Worm (Caenorhabditis elegans) whole organism, L4 larva: ENCODE data around the gene btbd-10.

ENCODE experiments used
- D1046.2 ChIP-seq: fragments of 200-800 bp; sonication (Bioruptor generic); IDR thresholded peaks from 2 replicates; pipeline ENCODE4 v1.3.6; 2022; ENCODE audit warnings: missing genetic modification characterization, missing compliant biosample characterization
- F49E8.2 ChIP-seq: sonication (generic microtip); optimal IDR thresholded peaks from 2 replicates; lab custom pipeline; 2016; ENCODE audit warnings: missing compliant biosample characterization, mild to moderate bottlenecking, missing genetic modification characterization, borderline replicate concordance
- daf-12 ChIP-seq: fragments of 150-350 bp; optimal IDR thresholded peaks from 2 replicates; lab custom pipeline; 2014; ENCODE audit warnings: missing biosample characterization, missing genetic modification reagents, missing genetic modification characterization
- dmd-6 ChIP-seq: fragments of 200-800 bp; sonication (Bioruptor generic); IDR thresholded peaks from 2 replicates; pipeline ENCODE4 v1.3.6; 2022; ENCODE audit warnings: missing genetic modification reagents, missing genetic modification characterization, missing compliant biosample characterization
- fkh-10 ChIP-seq: fragments of 150-350 bp; optimal IDR thresholded peaks from 2 replicates; lab custom pipeline; 2014; ENCODE audit warnings: missing biosample characterization, missing genetic modification reagents, missing genetic modification characterization
- fos-1 ChIP-seq: fragments of 150-350 bp; optimal IDR thresholded peaks from 2 replicates; lab custom pipeline; 2014; ENCODE audit warnings: missing biosample characterization, missing genetic modification characterization
- lin-29 ChIP-seq: fragments of 200-800 bp; sonication (Bioruptor generic); IDR thresholded peaks from 2 replicates; pipeline ENCODE4 v1.3.6; 2022; ENCODE audit warnings: missing genetic modification reagents, missing genetic modification characterization, missing compliant biosample characterization
- lir-3 ChIP-seq: sonication (generic microtip); optimal IDR thresholded peaks from 2 replicates; lab custom pipeline; 2016; ENCODE audit warnings: mild to moderate bottlenecking, missing genetic modification characterization, missing compliant biosample characterization
- lsy-2 ChIP-seq, 2 experiments: fragments of 150-350 bp in 1 of 2; sonication (generic microtip) in 1 of 2; optimal IDR thresholded peaks; 2 replicates each; lab custom pipeline; 2014 to 2017; ENCODE audit warnings: missing biosample characterization in 2 of 2, missing genetic modification characterization in 2 of 2
- nhr-10 ChIP-seq: fragments of 150-350 bp; optimal IDR thresholded peaks from 2 replicates; lab custom pipeline; 2014; ENCODE audit warnings: missing biosample characterization, missing genetic modification characterization
- pha-4 ChIP-seq, 2 experiments: fragments of 150-350 bp in 1 of 2; fragments of 200-800 bp in 1 of 2; sonication (Bioruptor generic) in 1 of 2; IDR thresholded peaks in 1 of 2; optimal IDR thresholded peaks in 1 of 2; 2 replicates each; pipeline versions ENCODE4 v1.3.6 to Lab custom; 2014 to 2022; ENCODE audit warnings: missing genetic modification characterization in 2 of 2, missing genetic modification reagents in 2 of 2, missing biosample characterization in 1 of 2, missing compliant biosample characterization in 1 of 2
- unc-62 ChIP-seq, 3 experiments: fragments of 150-350 bp in 1 of 3; sonication (generic microtip); optimal IDR thresholded peaks in 2 of 3; peaks in 1 of 3; 1 replicate in 1 of 3; 2 replicates in 2 of 3; lab custom pipeline; 2014 to 2017; ENCODE audit warnings: missing biosample characterization in 3 of 3, missing genetic modification characterization in 3 of 3, missing genetic modification reagents in 3 of 3, missing genotype in 1 of 3
- ztf-11 ChIP-seq: fragments of 150-350 bp; optimal IDR thresholded peaks from 2 replicates; lab custom pipeline; 2014; ENCODE audit warnings: missing biosample characterization, missing genetic modification characterization

DNA sequence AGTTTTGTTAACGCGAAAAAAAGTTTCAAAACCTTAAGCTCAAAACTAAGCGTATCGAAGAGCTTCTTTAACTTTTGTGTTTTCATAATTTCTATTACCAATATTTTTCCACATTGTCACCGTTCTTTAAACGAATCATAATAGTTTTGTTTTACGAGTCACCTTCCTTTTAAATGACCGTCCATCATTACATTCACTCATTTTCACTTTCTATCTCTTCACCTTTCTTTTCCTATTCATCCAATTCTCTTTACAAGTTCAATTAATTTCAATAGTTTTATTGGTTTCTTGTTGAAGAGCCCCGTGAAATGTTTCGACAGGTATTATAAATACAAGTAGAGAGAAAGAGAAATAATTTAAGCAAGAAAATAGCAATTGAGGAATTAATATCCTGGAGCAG lies 33.0 kb upstream of the btbd-10 start:
- TF ChIP-seq nhr-10 (tag; lab: Kevin White, UChicago) (no peak), fos-1 (tag; lab: Kevin White, UChicago) (no peak), lir-3 (tag; lab: Kevin White, UChicago) (no peak), F49E8.2 (tag; lab: Kevin White, UChicago) (no peak), unc-62 (GFP tag; optimal IDR thresholded peaks at IDR 0.05 in 1 of 2; lab: Kevin White, UChicago) (no peak), unc-62 (tag; optimal IDR thresholded peaks at IDR 0.05; lab: Kevin White, UChicago) (no peak), ztf-11 (tag; lab: Kevin White, UChicago) (no peak), lsy-2 (tag; optimal IDR thresholded peaks at IDR 0.05; lab: Kevin White, UChicago) (no peak), lin-29 (GFP tag; lab: Robert Waterston, UW) (no peak), dmd-6 (no peak), pha-4 (GFP tag; IDR thresholded peaks at IDR 0.05; lab: Robert Waterston, UW) (no peak), pha-4 (tag; optimal IDR thresholded peaks at IDR 0.05; lab: Kevin White, UChicago) (no peak), daf-12 (tag; lab: Kevin White, UChicago) (no peak), D1046.2 (GFP tag; lab: Robert Waterston, UW) (no peak), fkh-10 (GFP tag; lab: Kevin White, UChicago) (no peak)
